Worm (Caenorhabditis elegans) whole organism, L4 larva: Measurements from ENCODE around the gene bcs-1.

Experiments
- F10B5.3 ChIP-seq: sonication (generic microtip); optimal IDR thresholded peaks from 2 replicates; lab custom pipeline; 2016; ENCODE audit warnings: mild to moderate bottlenecking, missing genetic modification characterization, missing compliant biosample characterization
- F49E8.2 ChIP-seq: sonication (generic microtip); optimal IDR thresholded peaks from 2 replicates; lab custom pipeline; 2016; ENCODE audit warnings: missing compliant biosample characterization, mild to moderate bottlenecking, missing genetic modification characterization, borderline replicate concordance
- T20F7.1 ChIP-seq: fragments of 200-800 bp; sonication (Bioruptor generic); optimal IDR thresholded peaks from 2 replicates; lab custom pipeline; 2018; ENCODE audit warnings: mild to moderate bottlenecking, missing genetic modification characterization, missing compliant biosample characterization
- T26A8.4 ChIP-seq: fragments of 200-800 bp; sonication (Bioruptor generic); IDR thresholded peaks from 2 replicates; pipeline ENCODE4 v1.3.6; 2022; ENCODE audit warnings: missing genetic modification characterization, missing compliant biosample characterization
- Y105C5A.15 ChIP-seq: fragments of 200-800 bp; sonication (Bioruptor generic); IDR thresholded peaks from 2 replicates; pipeline ENCODE4 v1.3.6; 2022; ENCODE audit warnings: missing genetic modification characterization, missing compliant biosample characterization
- Y48G9A.11 ChIP-seq: fragments of 200-800 bp; sonication (Bioruptor generic); IDR thresholded peaks from 2 replicates; pipeline ENCODE4 v1.3.6; 2022; ENCODE audit warnings: missing genetic modification reagents, missing genetic modification characterization, missing compliant biosample characterization
- aha-1 ChIP-seq: fragments of 150-350 bp; peaks from one replicate; lab custom pipeline; 2014; ENCODE audit warnings: missing biosample characterization, missing genetic modification characterization
- ceh-28 ChIP-seq: fragments of 150-350 bp; optimal IDR thresholded peaks from 2 replicates; lab custom pipeline; 2014; ENCODE audit warnings: missing biosample characterization, missing genetic modification reagents, missing genetic modification characterization
- ceh-44 ChIP-seq: fragments of 200-800 bp; sonication (Bioruptor generic); IDR thresholded peaks from 2 replicates; pipeline ENCODE4 v1.3.6; 2022; ENCODE audit warnings: missing genetic modification reagents, missing genetic modification characterization, missing compliant biosample characterization
- ceh-62 ChIP-seq: sonication (generic microtip); optimal IDR thresholded peaks from 2 replicates; lab custom pipeline; 2017; ENCODE audit warnings: missing biosample characterization, missing genetic modification characterization
- cey-2 ChIP-seq: sonication (generic microtip); optimal IDR thresholded peaks from 3 replicates; lab custom pipeline; 2017; ENCODE audit warnings: missing genetic modification characterization, mild to moderate bottlenecking, missing compliant biosample characterization, antibody characterized with exemption, borderline replicate concordance; ENCODE audit not compliant: insufficient read depth
- ctbp-1 ChIP-seq: fragments of 200-800 bp; sonication (Bioruptor generic); IDR thresholded peaks from 2 replicates; pipeline ENCODE4 v1.3.6; 2022; ENCODE audit warnings: missing genetic modification reagents, missing genetic modification characterization, missing compliant biosample characterization
- daf-16 ChIP-seq, 3 experiments: sonication (generic microtip); optimal IDR thresholded peaks; 2 replicates each; lab custom pipeline; 2016 to 2017; ENCODE audit warnings: missing genetic modification characterization in 3 of 3, missing genetic modification reagents in 3 of 3, mild to moderate bottlenecking in 2 of 3, missing compliant biosample characterization in 2 of 3, missing biosample characterization in 1 of 3, moderate library complexity in 1 of 3
- daf-19 ChIP-seq: fragments of 200-800 bp; sonication (Bioruptor generic); conservative IDR thresholded peaks from 2 replicates; pipeline ENCODE4 v1.3.6; 2022; ENCODE audit warnings: missing genetic modification characterization, missing compliant biosample characterization
- daf-8 ChIP-seq: fragments of 200-800 bp; sonication (Bioruptor generic); IDR thresholded peaks from 2 replicates; pipeline ENCODE4 v1.3.6; 2022; ENCODE audit warnings: missing genetic modification characterization, missing compliant biosample characterization
- dmd-6 ChIP-seq: fragments of 200-800 bp; sonication (Bioruptor generic); IDR thresholded peaks from 2 replicates; pipeline ENCODE4 v1.3.6; 2022; ENCODE audit warnings: missing genetic modification reagents, missing genetic modification characterization, missing compliant biosample characterization
- dmd-9 ChIP-seq: fragments of 200-800 bp; sonication (Bioruptor generic); IDR thresholded peaks from 2 replicates; pipeline ENCODE4 v1.3.6; 2022; ENCODE audit warnings: missing genetic modification reagents, missing genetic modification characterization, missing compliant biosample characterization
- egl-27 ChIP-seq: sonication (generic microtip); optimal IDR thresholded peaks from 3 replicates; lab custom pipeline; 2017; ENCODE audit warnings: missing biosample characterization, missing genetic modification reagents, missing genetic modification characterization
- hif-1 ChIP-seq, 2 experiments: sonication (generic microtip); optimal IDR thresholded peaks; 2 replicates each; lab custom pipeline; 2016 to 2017; ENCODE audit warnings: missing compliant biosample characterization in 2 of 2, missing genetic modification characterization in 2 of 2, missing genetic modification reagents in 2 of 2, missing genotype in 2 of 2, mild to moderate bottlenecking in 1 of 2
- hlh-30 ChIP-seq: sonication (generic microtip); optimal IDR thresholded peaks from 2 replicates; lab custom pipeline; 2017; ENCODE audit warnings: antibody characterized with exemption, mild to moderate bottlenecking, missing genetic modification characterization, missing compliant biosample characterization; ENCODE audit not compliant: insufficient read depth
- hmg-1.1 ChIP-seq: fragments of 200-800 bp; sonication (Bioruptor generic); IDR thresholded peaks from 2 replicates; pipeline ENCODE4 v1.3.6; 2022; ENCODE audit warnings: missing genetic modification reagents, missing genetic modification characterization, missing compliant biosample characterization
- jun-1 ChIP-seq: fragments of 150-350 bp; optimal IDR thresholded peaks from 2 replicates; lab custom pipeline; 2014; ENCODE audit warnings: missing biosample characterization, missing genetic modification reagents, missing genetic modification characterization
- lim-7 ChIP-seq: fragments of 200-800 bp; sonication (Bioruptor generic); IDR thresholded peaks from 2 replicates; pipeline ENCODE4 v1.3.6; 2022; ENCODE audit warnings: missing genetic modification characterization, missing compliant biosample characterization
- lin-13 ChIP-seq: fragments of 150-350 bp; optimal IDR thresholded peaks from 2 replicates; lab custom pipeline; 2014; ENCODE audit warnings: missing biosample characterization, missing genetic modification reagents, missing genetic modification characterization
- lin-29 ChIP-seq: fragments of 200-800 bp; sonication (Bioruptor generic); IDR thresholded peaks from 2 replicates; pipeline ENCODE4 v1.3.6; 2022; ENCODE audit warnings: missing genetic modification reagents, missing genetic modification characterization, missing compliant biosample characterization
- lin-38 ChIP-seq: fragments of 200-800 bp; sonication (Bioruptor generic); IDR thresholded peaks from 2 replicates; pipeline ENCODE4 v1.3.6; 2022; ENCODE audit warnings: missing genetic modification reagents, missing genetic modification characterization, missing compliant biosample characterization
- lir-3 ChIP-seq: sonication (generic microtip); optimal IDR thresholded peaks from 2 replicates; lab custom pipeline; 2016; ENCODE audit warnings: mild to moderate bottlenecking, missing genetic modification characterization, missing compliant biosample characterization
- lsy-2 ChIP-seq, 2 experiments: fragments of 150-350 bp in 1 of 2; sonication (generic microtip) in 1 of 2; optimal IDR thresholded peaks; 2 replicates each; lab custom pipeline; 2014 to 2017; ENCODE audit warnings: missing biosample characterization in 2 of 2, missing genetic modification characterization in 2 of 2
- madf-9 ChIP-seq: fragments of 200-800 bp; sonication (Bioruptor generic); conservative IDR thresholded peaks from 2 replicates; pipeline ENCODE4 v1.3.6; 2022; ENCODE audit warnings: missing genetic modification reagents, missing genetic modification characterization, missing compliant biosample characterization
- mdl-1 ChIP-seq, 2 experiments: fragments of 150-350 bp in 1 of 2; sonication (generic microtip) in 1 of 2; optimal IDR thresholded peaks; 2 replicates each; lab custom pipeline; 2014 to 2017; ENCODE audit warnings: missing biosample characterization in 2 of 2, missing genetic modification characterization in 2 of 2
- mdt-29 ChIP-seq: fragments of 200-800 bp; sonication (Bioruptor generic); IDR thresholded peaks from 2 replicates; pipeline ENCODE4 v1.3.6; 2022; ENCODE audit warnings: missing genetic modification reagents, missing genetic modification characterization, missing compliant biosample characterization
- nhr-10 ChIP-seq: fragments of 150-350 bp; optimal IDR thresholded peaks from 2 replicates; lab custom pipeline; 2014; ENCODE audit warnings: missing biosample characterization, missing genetic modification characterization
- nhr-102 ChIP-seq: sonication (generic microtip); optimal IDR thresholded peaks from 2 replicates; lab custom pipeline; 2016; ENCODE audit warnings: mild to moderate bottlenecking, missing genetic modification characterization, moderate library complexity, missing compliant biosample characterization
- nhr-11 ChIP-seq: fragments of 150-350 bp; optimal IDR thresholded peaks from 2 replicates; lab custom pipeline; 2014; ENCODE audit warnings: missing biosample characterization, missing genetic modification characterization
- nhr-111 ChIP-seq: fragments of 200-800 bp; sonication (Bioruptor generic); optimal IDR thresholded peaks from 2 replicates; lab custom pipeline; 2018; ENCODE audit warnings: mild to moderate bottlenecking, missing genetic modification characterization, missing compliant biosample characterization
- nhr-42 ChIP-seq: fragments of 200-800 bp; sonication (Bioruptor generic); IDR thresholded peaks from 2 replicates; pipeline ENCODE4 v1.3.6; 2022; ENCODE audit warnings: missing genetic modification characterization, missing compliant biosample characterization
- nhr-48 ChIP-seq: sonication (generic microtip); optimal IDR thresholded peaks from 2 replicates; lab custom pipeline; 2016; ENCODE audit warnings: mild to moderate bottlenecking, missing genetic modification characterization, missing compliant biosample characterization
- pha-4 ChIP-seq, 2 experiments: fragments of 150-350 bp in 1 of 2; fragments of 200-800 bp in 1 of 2; sonication (Bioruptor generic) in 1 of 2; IDR thresholded peaks in 1 of 2; optimal IDR thresholded peaks in 1 of 2; 2 replicates each; pipeline versions ENCODE4 v1.3.6 to Lab custom; 2014 to 2022; ENCODE audit warnings: missing genetic modification characterization in 2 of 2, missing genetic modification reagents in 2 of 2, missing biosample characterization in 1 of 2, missing compliant biosample characterization in 1 of 2
- sdz-12 ChIP-seq: fragments of 200-800 bp; sonication (Bioruptor generic); optimal IDR thresholded peaks from 2 replicates; lab custom pipeline; 2018; ENCODE audit warnings: mild to moderate bottlenecking, missing genetic modification characterization, missing compliant biosample characterization
- set-16 ChIP-seq: fragments of 200-800 bp; sonication (Bioruptor generic); IDR thresholded peaks from 2 replicates; pipeline ENCODE4 v1.3.6; 2022; ENCODE audit warnings: missing genetic modification reagents, missing genetic modification characterization, missing compliant biosample characterization
- snpc-1.2 ChIP-seq: fragments of 200-800 bp; sonication (Bioruptor generic); IDR thresholded peaks from 2 replicates; pipeline ENCODE4 v1.3.6; 2022; ENCODE audit warnings: missing genetic modification reagents, missing genetic modification characterization, missing compliant biosample characterization
- snpc-4 ChIP-seq: fragments of 150-350 bp; optimal IDR thresholded peaks from 2 replicates; lab custom pipeline; 2014; ENCODE audit warnings: missing biosample characterization, missing genetic modification characterization
- spr-1 ChIP-seq: sonication (generic microtip); optimal IDR thresholded peaks from 2 replicates; lab custom pipeline; 2016; ENCODE audit warnings: mild to moderate bottlenecking, missing genetic modification characterization, missing compliant biosample characterization
- unc-130 ChIP-seq: sonication (generic microtip); optimal IDR thresholded peaks from 2 replicates; lab custom pipeline; 2016; ENCODE audit warnings: missing genetic modification reagents, missing genetic modification characterization, missing compliant biosample characterization
- unc-39 ChIP-seq: sonication (generic microtip); optimal IDR thresholded peaks from 2 replicates; lab custom pipeline; 2017; ENCODE audit warnings: missing biosample characterization, missing genetic modification characterization
- unc-62 ChIP-seq, 3 experiments: fragments of 150-350 bp in 1 of 3; sonication (generic microtip); optimal IDR thresholded peaks in 2 of 3; peaks in 1 of 3; 1 replicate in 1 of 3; 2 replicates in 2 of 3; lab custom pipeline; 2014 to 2017; ENCODE audit warnings: missing biosample characterization in 3 of 3, missing genetic modification characterization in 3 of 3, missing genetic modification reagents in 3 of 3, missing genotype in 1 of 3
- zag-1 ChIP-seq: fragments of 150-350 bp; optimal IDR thresholded peaks from 2 replicates; lab custom pipeline; 2014; ENCODE audit warnings: missing biosample characterization, missing genetic modification characterization
- zfp-3 ChIP-seq: fragments of 200-800 bp; sonication (Bioruptor generic); conservative IDR thresholded peaks from 2 replicates; pipeline ENCODE4 v1.3.6; 2022; ENCODE audit warnings: missing genetic modification reagents, missing genetic modification characterization, missing compliant biosample characterization

The bcs-1 gene

DNA sequence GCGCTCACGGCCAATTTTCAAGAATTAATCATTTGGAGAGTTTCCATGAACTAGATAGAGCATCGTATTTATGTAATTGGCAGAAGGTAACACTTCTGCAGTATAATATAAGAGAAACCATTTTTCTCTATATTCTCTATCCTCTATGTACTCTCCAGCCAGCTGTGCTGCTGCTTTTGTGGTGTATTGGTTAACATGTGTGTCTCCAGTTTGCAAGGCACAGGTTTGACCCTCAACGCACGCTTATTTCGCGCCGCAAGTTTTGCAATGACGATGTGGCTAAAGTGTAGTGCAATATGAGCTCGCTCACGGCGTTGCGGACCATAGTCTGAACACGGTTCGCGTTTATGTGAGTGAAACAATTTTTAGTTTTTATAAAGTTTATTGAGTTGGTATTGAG is 23.9 kb upstream of the bcs-1 start (continued):
- no peak for TF ChIP-seq zag-1 (tag; lab: Kevin White, UChicago)
- no peak for TF ChIP-seq set-16 (GFP tag; lab: Robert Waterston, UW)
- peak; percentile 72 for TF ChIP-seq madf-9 (GFP tag; lab: Robert Waterston, UW)
- no peak for TF ChIP-seq lsy-2 (tag; optimal IDR thresholded peaks at IDR 0.05; lab: Kevin White, UChicago)
- TF ChIP-seq unc-62 (GFP tag; optimal IDR thresholded peaks at IDR 0.05 in 1 of 2; lab: Kevin White, UChicago) = no peak
- TF ChIP-seq unc-62 (tag; optimal IDR thresholded peaks at IDR 0.05; lab: Kevin White, UChicago) = no peak
- peak; percentile 54 for TF ChIP-seq nhr-102 (tag; lab: Kevin White, UChicago)
- no peak for TF ChIP-seq daf-8
- peak; percentile 87 for TF ChIP-seq ctbp-1 (GFP tag; lab: Robert Waterston, UW)
- peak; percentile 88 for TF ChIP-seq nhr-42 (GFP tag; lab: Robert Waterston, UW)
- TF ChIP-seq dmd-9 (GFP tag; lab: Robert Waterston, UW) = 0 out of 2 replicates have a peak, but pooled peaks have one; percentile 66
- TF ChIP-seq ceh-28 (tag; lab: Kevin White, UChicago) = no peak
- no peak; the same call in 1 of the 2 replicates for TF ChIP-seq Y105C5A.15 (GFP tag; lab: Robert Waterston, UW)
- TF ChIP-seq F10B5.3 = no peak
- TF ChIP-seq hmg-1.1 = no peak; the same call in none of the 2 replicates
- TF ChIP-seq aha-1 (tag; lab: Kevin White, UChicago) = peak; percentile 95
- TF ChIP-seq sdz-12 (GFP tag; lab: Kevin White, UChicago) = peak; percentile 61
- no peak for TF ChIP-seq ceh-62
- peak; percentile 98 for TF ChIP-seq lim-7 (GFP tag; lab: Robert Waterston, UW)
- TF ChIP-seq pha-4 (GFP tag; IDR thresholded peaks at IDR 0.05; lab: Robert Waterston, UW) = peak; percentile 95
- no peak for TF ChIP-seq pha-4 (tag; optimal IDR thresholded peaks at IDR 0.05; lab: Kevin White, UChicago)
- no peak; the same call in 1 of the 2 replicates for TF ChIP-seq snpc-1.2 (GFP tag; lab: Robert Waterston, UW)
- TF ChIP-seq mdt-29 (GFP tag; lab: Robert Waterston, UW) = no peak; the same call in 1 of the 2 replicates
- peak in 1 of 2 experiments; percentile 52 for TF ChIP-seq mdl-1 (tag; optimal IDR thresholded peaks at IDR 0.05; lab: Kevin White, UChicago)
- TF ChIP-seq lin-38 (GFP tag; lab: Robert Waterston, UW) = no peak; the same call in 1 of the 2 replicates
- TF ChIP-seq T20F7.1 = peak; percentile 69
- TF ChIP-seq Y48G9A.11 (GFP tag; lab: Robert Waterston, UW) = no peak
- TF ChIP-seq F49E8.2 (tag; lab: Kevin White, UChicago) = peak; percentile 55
- peak; percentile 32 for TF ChIP-seq nhr-11
- peak; percentile 54 to 86 for TF ChIP-seq daf-16 (GFP tag; optimal IDR thresholded peaks at IDR 0.05; lab: Kevin White, UChicago)
- peak; percentile 77 for TF ChIP-seq daf-16 (tag; optimal IDR thresholded peaks at IDR 0.05; lab: Kevin White, UChicago)
- TF ChIP-seq lin-29 (GFP tag; lab: Robert Waterston, UW) = 0 out of 2 replicates have a peak, but pooled peaks have one; percentile 29
- no peak for TF ChIP-seq snpc-4 (tag; lab: Kevin White, UChicago)
- TF ChIP-seq nhr-10 (tag; lab: Kevin White, UChicago) = no peak
- peak; percentile 70; the same call in 1 of the 2 replicates for TF ChIP-seq ceh-44 (GFP tag; lab: Robert Waterston, UW)
- TF ChIP-seq egl-27 (tag; lab: Kevin White, UChicago) = no peak
- no peak for TF ChIP-seq cey-2 (tag; lab: Kevin White, UChicago)
- TF ChIP-seq unc-130 (GFP tag; lab: Kevin White, UChicago) = peak; percentile 47
- TF ChIP-seq nhr-48 = peak; percentile 54
- no peak for TF ChIP-seq unc-39 (tag; lab: Kevin White, UChicago)
- TF ChIP-seq lin-13 (GFP tag; lab: Kevin White, UChicago) = peak; percentile 71
- TF ChIP-seq dmd-6 = no peak
- peak in 1 of 2 experiments; percentile 5 for TF ChIP-seq hif-1 (tag; optimal IDR thresholded peaks at IDR 0.05; lab: Kevin White, UChicago)
- TF ChIP-seq daf-19 (GFP tag; lab: Robert Waterston, UW) = peak; percentile 84
- TF ChIP-seq nhr-111 (GFP tag; lab: Kevin White, UChicago) = peak; percentile 89
- TF ChIP-seq jun-1 (tag; lab: Kevin White, UChicago) = no peak
- peak; percentile 53 for TF ChIP-seq lir-3 (tag; lab: Kevin White, UChicago)
- TF ChIP-seq hlh-30 (tag; lab: Kevin White, UChicago) = peak; percentile 74
- TF ChIP-seq spr-1 (tag; lab: Kevin White, UChicago) = peak; percentile 85
- TF ChIP-seq zfp-3 (GFP tag; lab: Robert Waterston, UW) = peak; percentile 72
- TF ChIP-seq T26A8.4 = no peak; the same call in 1 of the 2 replicates
